Fruit fly (Drosophila melanogaster): ENCODE measurements around the gene CaBP1.
A peak's percentile ranks its signal among the peaks of the same experiment; 100 is the strongest.

The CaBP1 gene

DNA sequence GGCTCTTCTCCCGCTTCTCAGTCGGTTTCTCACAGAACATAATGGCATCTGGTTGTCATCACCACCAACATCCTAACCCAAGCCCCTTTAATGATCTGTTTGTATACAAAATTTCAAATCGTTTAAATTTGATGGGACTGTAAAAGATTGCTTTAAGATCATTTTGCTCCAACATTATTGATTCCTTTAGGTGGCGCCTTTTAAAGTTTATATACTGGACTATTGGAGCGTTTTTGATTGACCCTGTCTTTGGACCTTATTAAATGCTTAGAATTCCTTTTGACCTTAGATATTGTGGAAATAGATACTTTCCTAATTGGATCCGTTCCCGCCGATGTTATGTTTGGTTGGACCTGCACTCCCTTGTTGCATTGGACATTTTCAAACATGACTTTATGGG is 16.3 kb downstream of the CaBP1 start, which contains the start of gene CG42266:
CG42266 (minus strand) TSS at position 101 of the 400 bp plus-strand sequence.
- no peak for TF ChIP-seq noc (tag; optimal IDR thresholded peaks at IDR 0.05)

DNA sequence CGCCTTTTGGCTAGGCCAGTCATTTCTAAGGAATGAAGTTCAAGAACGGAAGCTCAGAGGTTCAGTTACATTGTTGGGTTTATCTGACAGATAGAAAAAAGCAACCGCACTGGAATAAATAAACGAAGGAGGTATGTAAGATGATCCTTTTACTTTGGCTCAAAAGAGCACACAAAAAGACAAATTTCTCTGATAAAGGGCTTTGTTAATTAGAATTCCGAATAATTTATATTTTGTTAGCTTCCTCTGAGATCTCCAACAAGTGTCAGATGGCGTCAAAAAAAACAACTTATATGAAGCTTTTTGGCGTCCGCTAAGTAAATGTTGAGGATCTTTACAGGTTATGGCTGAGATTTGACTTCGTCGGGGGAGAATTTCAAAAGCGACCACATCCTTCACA is 18.8 kb downstream of the CaBP1 start, which contains the start of gene CG31817:
CG31817 (minus strand) TSS at position 101 of the 400 bp plus-strand sequence.
- no peak for TF ChIP-seq noc (tag; optimal IDR thresholded peaks at IDR 0.05)

DNA sequence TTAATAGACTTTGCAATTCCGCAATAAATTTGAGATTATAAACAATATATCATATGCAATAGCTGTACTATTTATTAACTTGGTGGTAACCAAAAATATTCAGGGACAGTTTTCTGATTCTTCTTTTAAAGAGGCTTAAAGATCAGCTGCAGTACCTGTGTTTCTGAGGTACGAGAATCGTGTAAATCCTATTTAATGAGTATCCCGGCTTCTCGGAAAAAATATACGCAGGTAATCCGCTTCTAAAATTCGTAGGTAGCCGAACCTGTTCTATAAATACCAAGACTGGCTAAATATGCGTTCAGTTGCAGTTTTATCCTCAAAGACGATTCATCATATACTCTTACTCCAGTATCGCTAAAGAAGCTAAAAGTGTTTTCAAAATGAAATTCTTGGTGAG is 26.9 kb downstream of the CaBP1 start, which contains the start of gene CG4440:
CG4440 (plus strand) TSS at position 301 of the 400 bp plus-strand sequence.
- TF ChIP-seq noc (tag; optimal IDR thresholded peaks at IDR 0.05) = no peak

DNA sequence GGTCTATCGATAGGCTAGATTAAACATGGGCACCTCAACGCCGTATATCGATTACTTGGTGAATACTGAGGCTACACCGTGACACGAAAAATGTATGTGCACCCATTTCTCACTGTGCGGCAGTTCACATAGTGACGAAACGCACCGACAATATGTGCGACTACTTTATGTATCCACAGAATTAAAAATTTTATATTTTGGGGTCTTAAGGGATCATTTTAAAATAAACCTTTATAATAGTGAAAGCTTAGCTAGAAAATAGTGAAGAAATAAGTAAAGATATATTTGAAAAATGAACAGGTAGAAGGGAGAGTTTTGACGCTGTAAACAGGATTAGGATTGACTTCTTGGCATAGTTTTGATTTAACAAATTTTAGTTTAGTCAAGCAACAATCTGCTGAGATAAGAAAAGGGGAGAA is 27.4 kb downstream of the CaBP1 start, which contains the start of gene mRpL4:
mRpL4 (minus strand) TSS at position 31 of the 419 bp plus-strand sequence.
- no peak for TF ChIP-seq noc (tag; optimal IDR thresholded peaks at IDR 0.05)

DNA sequence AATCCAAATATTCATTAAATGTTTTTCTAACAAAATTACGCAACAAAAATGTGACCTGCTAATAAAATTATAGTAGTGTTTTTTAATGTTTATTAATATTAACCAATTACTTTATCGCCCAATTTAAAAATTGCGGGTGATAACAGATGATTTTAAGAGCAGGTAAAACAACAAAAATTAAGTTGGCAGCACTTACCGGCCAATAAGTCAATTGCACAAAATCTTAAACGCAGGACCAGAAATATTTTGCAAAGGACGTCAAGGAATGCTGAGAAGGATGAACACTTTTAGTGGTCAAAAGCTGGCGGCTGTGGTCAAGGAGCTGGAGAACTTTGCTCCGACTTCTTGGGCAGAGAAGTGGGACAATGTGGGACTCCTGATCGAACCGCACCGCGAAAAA is 29.6 kb downstream of the CaBP1 start, which contains the start of gene CG4278:
CG4278 (plus strand) TSS at position 178 of the 400 bp plus-strand sequence.
- no peak for TF ChIP-seq noc (tag; optimal IDR thresholded peaks at IDR 0.05)

DNA sequence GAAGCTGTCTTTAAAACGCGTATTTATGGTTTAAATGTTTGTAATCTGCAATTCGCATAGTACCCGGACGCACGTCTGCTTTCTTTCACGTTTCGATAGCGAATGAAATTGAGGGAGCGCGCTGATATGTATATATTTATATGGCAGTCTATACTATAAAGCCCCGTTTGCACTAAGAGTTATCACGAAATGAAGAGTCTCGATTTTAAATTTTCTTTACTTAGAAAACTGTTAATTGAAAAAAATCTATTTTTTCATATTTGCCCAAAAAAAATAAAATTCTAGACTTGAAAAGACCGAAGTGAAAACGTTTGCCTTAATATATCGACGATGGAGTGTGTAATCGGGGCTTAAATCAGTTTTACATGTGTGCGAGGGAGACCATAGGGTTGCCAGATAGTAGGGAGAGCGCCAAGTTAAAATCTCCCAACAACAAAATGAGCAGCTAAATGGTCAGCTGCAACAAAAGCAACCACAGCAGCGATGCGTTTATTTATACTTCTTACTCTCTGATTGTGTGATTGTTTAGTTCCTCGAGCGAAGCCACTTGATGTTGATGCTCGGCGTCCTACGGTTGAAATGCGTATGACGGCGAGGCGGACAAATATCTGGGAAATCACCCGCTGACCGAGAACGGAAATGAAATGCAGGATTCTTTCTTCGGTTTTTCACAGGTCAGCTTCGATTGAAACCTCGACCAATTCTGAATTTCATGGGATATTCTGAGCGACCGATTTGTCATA is 30.8 kb downstream of the CaBP1 start, which contains the start of gene cact:
cact (minus strand) TSS at position 693 of the 743 bp plus-strand sequence.
- peak; percentile 96 for TF ChIP-seq noc (tag; optimal IDR thresholded peaks at IDR 0.05)

DNA sequence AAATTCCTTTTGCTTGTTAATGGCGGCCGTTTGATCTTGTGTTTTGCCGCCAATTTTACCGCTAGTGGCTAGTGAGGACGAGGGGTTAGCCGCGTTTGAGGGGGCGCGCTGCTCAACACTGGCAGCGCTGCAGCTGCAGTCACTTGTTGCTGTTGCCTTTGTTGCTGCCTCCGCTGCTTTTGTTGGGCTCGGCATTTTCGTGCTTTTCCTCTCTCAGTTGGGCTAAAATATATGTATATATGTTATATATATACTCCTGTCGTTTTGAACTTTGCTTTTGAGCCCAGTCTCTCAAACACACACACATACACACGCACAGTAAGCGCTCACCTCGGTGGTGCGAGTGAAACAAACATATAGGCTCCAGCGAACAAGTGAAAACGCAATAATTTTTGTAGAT is 31.7 kb downstream of the CaBP1 start:
- no peak for TF ChIP-seq noc (tag; optimal IDR thresholded peaks at IDR 0.05)

DNA sequence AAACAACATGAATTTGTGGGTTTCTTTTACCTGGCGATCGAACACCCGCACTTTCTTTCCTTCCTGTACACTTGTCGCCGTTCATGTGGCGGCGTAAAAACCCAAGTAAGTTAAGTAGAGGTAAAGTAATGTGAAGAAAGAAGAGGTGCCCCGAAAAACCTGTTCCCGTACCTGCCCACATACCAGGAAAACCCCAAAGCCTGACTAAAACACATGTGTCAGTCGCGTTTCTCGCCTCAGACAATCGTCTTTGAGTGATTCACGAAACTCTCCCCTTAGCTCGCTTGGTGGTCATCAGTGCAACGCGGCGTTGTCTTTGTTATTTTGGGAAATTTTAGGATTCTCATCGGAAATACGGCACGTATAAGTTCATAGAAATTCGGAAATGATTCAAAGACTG is 33.0 kb downstream of the CaBP1 start:
- TF ChIP-seq noc (tag; optimal IDR thresholded peaks at IDR 0.05) = no peak

DNA sequence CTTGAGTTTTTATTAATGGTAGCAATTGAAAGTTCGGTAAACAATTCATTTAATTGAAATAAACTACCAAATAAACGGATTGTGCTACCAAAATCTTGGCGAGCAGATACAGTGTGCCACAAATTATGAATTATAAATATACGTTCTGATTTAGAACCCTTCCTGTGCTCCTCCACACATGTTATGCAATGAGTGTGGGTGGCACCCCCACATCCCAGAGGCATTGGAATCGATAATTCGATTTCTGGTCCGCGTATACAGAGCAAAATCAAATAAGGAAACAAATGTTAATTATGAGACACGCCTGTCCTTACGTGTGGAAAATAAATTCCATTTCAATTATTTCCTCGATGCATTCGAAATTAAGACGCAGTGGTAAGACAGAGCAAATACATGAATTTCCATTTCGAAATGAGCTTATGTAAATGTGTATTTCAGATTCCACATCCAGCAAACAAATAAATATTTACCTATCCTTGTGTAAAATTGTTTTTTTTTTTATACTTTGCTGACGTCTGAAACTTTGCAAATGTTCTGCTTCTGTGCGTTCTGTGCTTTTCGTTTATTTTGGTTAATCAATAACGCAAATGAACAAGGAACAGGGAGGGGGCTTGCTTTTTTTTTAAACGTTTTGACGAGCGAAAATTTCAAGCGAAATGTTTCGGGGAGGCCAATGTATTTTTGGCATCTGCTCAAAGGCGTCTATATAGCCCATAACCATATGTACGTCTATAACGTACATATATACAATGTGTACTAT is 34.5 kb downstream of the CaBP1 start:
- TF ChIP-seq noc (tag; optimal IDR thresholded peaks at IDR 0.05) = no peak

DNA sequence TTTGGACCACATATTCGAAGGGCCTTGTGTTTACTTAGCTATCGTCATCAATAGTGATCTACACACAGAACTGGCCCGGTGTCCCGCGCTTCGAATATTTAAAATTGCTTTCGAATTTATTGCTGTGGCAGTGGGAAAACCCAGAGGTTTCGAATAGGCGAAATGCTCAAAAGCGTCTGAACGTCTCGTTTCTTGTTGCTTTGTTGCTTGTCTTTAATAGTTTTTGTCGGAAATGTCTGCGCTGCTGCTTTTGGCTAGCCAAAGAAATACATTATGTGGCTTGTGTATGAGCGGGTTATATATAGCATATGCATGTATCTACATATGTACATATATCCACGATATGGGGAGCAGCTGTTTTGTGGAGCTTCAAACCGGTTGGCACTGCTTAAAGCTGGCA is 35.3 kb downstream of the CaBP1 start:
- TF ChIP-seq noc (tag; optimal IDR thresholded peaks at IDR 0.05) = no peak

DNA sequence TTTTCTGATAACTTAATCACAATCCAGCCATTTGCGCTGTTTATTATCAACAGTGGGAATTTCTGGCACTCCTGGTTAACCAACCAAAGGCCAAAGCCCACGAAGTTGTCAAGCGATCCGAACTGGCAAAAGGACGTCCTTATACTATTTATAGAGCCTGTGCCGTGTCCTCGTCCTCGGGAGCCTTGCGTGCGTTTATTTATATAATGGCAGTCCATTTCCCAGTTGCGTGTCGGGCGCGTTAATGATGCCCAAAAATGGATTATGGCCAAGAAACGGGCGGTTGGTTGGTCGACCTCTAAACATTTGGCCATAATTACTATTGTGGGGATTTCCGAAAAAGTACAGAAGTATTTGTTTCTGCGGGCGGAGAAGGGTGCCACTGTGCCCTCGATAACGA is 36.1 kb downstream of the CaBP1 start:
- no peak for TF ChIP-seq noc (tag; optimal IDR thresholded peaks at IDR 0.05)

DNA sequence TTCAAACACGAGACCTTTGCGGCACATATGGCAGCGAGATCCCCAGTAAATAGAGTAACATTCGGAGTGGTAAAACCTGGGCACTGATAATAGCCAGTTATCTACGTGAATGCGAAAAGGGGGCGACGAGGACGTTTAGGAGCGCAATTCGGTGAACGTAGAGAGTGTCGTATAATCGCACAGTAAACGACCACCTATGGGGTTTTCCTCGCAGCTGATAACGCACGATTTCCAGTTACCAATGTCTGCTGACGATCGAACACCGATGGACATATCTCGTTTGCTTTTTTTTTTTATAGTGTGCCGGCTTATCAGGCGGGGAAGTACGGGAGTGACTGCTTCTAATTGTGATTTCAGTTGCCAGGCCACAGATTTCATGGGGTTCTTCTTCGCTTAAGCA is 36.8 kb downstream of the CaBP1 start:
- TF ChIP-seq noc (tag; optimal IDR thresholded peaks at IDR 0.05) = peak; percentile 21

DNA sequence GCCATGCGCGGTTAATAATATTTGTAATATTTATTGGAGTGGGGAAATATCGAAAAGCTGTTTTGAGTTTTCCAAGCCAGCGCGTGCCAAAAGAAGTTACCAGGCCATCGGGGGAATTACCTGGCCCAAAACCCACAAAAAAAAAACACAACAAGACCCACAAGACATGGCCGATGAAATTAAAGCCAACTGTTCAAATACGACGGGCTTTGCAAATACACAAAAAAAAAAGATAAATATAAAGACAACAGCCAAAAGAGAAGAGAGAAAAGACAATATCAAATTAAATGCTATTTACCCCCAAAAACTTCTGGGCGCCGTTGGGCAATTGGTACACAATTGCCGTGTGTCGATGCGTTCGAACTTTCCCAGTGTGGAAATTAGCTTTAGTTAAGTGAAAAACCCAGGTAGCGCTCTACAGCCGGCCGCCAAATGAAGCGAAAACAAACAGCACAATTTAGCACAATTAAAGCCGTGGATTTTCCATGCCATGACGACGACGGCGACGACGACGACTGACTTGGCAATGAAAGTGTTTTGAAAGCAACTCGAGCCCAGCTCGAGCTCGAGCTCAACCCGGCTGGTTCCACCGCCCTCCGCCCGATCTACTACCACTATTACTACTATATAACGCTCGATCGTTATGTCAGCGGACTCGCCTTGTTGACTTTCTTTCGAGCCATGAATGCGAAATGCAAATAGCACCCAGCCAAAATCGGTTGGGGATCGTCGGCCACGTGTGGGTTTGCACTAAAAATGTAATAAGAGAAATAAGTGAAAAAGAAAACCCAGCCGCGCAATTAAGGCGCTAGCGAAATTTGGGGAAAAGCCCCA is 38.5 kb downstream of the CaBP1 start:
- TF ChIP-seq noc (tag; optimal IDR thresholded peaks at IDR 0.05) = peak; percentile 4

DNA sequence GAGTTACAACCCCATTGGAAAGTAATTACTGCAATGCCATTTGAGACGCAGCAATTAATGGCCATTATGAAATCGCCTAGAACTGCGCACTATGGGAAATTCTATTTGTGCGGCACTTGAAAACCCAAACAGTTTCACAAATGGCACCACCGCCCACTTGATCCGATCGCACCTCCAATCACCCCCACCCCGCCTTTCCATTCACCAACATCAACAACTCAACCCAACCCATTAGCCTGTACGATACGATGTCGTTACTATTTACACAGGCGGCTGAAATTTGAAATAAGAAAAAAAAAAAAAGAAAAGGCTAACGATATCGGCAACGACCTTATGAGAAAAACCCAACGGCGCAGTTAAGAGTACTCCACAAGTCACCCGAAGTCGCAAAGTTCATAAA is 39.4 kb downstream of the CaBP1 start:
- no peak for TF ChIP-seq noc (tag; optimal IDR thresholded peaks at IDR 0.05)

DNA sequence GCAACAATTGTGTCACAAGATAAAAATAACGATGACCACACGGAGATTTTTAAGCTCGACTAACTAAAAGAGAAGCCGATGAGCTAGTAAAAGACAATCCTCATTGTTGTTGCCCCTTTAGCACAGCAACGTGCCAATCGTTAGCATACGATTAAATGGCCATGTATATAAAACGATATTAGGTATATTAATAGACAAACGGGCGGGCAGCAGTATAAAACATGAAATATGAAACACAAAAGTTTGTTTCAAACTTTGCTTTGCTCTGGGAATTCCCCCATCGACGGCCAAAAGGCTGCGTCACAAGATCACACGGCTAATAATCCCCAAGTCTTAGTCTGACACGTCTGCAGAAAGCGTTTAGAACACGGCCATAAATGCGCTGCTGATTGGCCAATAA is 40.1 kb downstream of the CaBP1 start:
- TF ChIP-seq noc (tag; optimal IDR thresholded peaks at IDR 0.05) = no peak

DNA sequence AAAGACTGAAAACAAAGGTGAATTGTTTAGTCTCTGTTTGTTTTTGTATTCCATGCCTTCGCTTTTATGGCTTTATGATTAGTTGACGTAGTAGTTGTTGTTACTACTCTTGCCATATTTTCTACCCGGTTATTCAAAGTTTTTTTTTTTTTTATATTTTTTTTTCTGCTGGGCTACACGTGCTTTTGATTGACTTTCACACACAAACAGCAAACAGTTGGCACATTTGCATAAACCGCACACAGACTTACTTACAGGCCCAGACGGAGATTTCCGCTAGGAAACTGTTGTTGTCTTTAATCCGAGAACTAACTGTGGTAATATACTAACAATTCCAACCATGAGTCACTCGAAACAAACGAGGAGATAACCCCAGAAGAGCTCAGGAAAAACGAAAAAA is 40.7 kb downstream of the CaBP1 start:
- TF ChIP-seq noc (tag; optimal IDR thresholded peaks at IDR 0.05) = no peak

Data from whole organism, larva.